Worm (Caenorhabditis elegans) whole organism, L4 larva: Measurements from ENCODE around the gene enee-1.

Experiments used
- attf-4 ChIP-seq: sonication (generic microtip); optimal IDR thresholded peaks from 3 replicates; lab custom pipeline; 2017; ENCODE audit warnings: missing biosample characterization, missing genetic modification characterization
- ceh-44 ChIP-seq: fragments of 200-800 bp; sonication (Bioruptor generic); IDR thresholded peaks from 2 replicates; pipeline ENCODE4 v1.3.6; 2022; ENCODE audit warnings: missing genetic modification reagents, missing genetic modification characterization, missing compliant biosample characterization
- lin-39 ChIP-seq: fragments of 150-350 bp; optimal IDR thresholded peaks from 2 replicates; lab custom pipeline; 2014; ENCODE audit warnings: missing biosample characterization, missing genetic modification reagents, missing genetic modification characterization
- unc-62 ChIP-seq, 3 experiments: fragments of 150-350 bp in 1 of 3; sonication (generic microtip); optimal IDR thresholded peaks in 2 of 3; peaks in 1 of 3; 1 replicate in 1 of 3; 2 replicates in 2 of 3; lab custom pipeline; 2014 to 2017; ENCODE audit warnings: missing biosample characterization in 3 of 3, missing genetic modification characterization in 3 of 3, missing genetic modification reagents in 3 of 3, missing genotype in 1 of 3

DNA sequence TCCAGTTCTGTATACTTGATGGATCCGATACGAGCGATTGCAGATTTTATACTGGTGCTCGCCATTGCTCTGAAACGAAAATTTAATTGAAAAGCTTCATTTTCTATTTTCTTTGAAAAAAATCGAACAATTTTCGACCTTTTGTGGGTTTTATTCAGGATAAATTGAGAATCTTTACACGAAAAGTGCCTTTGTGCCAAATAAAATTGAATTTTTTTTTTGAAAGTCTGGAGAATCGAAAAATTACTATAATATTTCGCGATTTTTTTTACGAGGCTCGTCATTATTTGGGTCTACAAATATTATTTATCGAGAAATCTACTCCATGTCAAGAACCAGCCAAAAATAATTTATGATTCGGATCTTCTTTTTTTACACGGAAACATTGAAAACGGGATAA, 17.4 kb downstream of the enee-1 start, which contains the start of gene F23F1.10:
- TF ChIP-seq lin-39 (tag; lab: Kevin White, UChicago) (no peak), unc-62 (GFP tag; optimal IDR thresholded peaks at IDR 0.05 in 1 of 2; lab: Kevin White, UChicago) (no peak), unc-62 (tag; optimal IDR thresholded peaks at IDR 0.05; lab: Kevin White, UChicago) (no peak), ceh-44 (GFP tag; lab: Robert Waterston, UW) (no peak), attf-4 (tag; lab: Kevin White, UChicago) (no peak)
